Worm (Caenorhabditis elegans) whole organism, L1 larva: Measurements from ENCODE around the gene dyla-1.

ENCODE experiments used
- C04F5.9 ChIP-seq: sonication (generic microtip); optimal IDR thresholded peaks from 2 replicates; lab custom pipeline; 2016; ENCODE audit warnings: missing genetic modification characterization, missing compliant biosample characterization
- C16A3.4 ChIP-seq: fragments of 150-350 bp; optimal IDR thresholded peaks from 2 replicates; lab custom pipeline; 2014; ENCODE audit warnings: missing biosample characterization, missing genetic modification characterization
- aha-1 ChIP-seq: fragments of 150-350 bp; optimal IDR thresholded peaks from 2 replicates; lab custom pipeline; 2014; ENCODE audit warnings: missing biosample characterization, missing genetic modification characterization
- alr-1 ChIP-seq: fragments of 200-800 bp; sonication (Bioruptor generic); optimal IDR thresholded peaks from 2 replicates; lab custom pipeline; 2018; ENCODE audit warnings: borderline replicate concordance, mild to moderate bottlenecking, missing genetic modification characterization, missing compliant biosample characterization
- aly-2 ChIP-seq: fragments of 150-350 bp; optimal IDR thresholded peaks from 2 replicates; lab custom pipeline; 2014; ENCODE audit warnings: missing biosample characterization, missing genetic modification characterization
- blmp-1 ChIP-seq: fragments of 150-350 bp; optimal IDR thresholded peaks from 2 replicates; lab custom pipeline; 2014; ENCODE audit warnings: missing biosample characterization, missing genetic modification characterization
- ceh-63 ChIP-seq: fragments of 200-800 bp; sonication (Bioruptor generic); optimal IDR thresholded peaks from 2 replicates; lab custom pipeline; 2018; ENCODE audit warnings: mild to moderate bottlenecking, missing genetic modification characterization, missing compliant biosample characterization
- ceh-82 ChIP-seq, 3 experiments: fragments of 150-350 bp in 1 of 3; sonication (generic microtip) in 2 of 3; optimal IDR thresholded peaks; 2 replicates each; lab custom pipeline; 2014 to 2017; ENCODE audit warnings: missing biosample characterization in 3 of 3, missing genetic modification characterization in 3 of 3
- ces-1 ChIP-seq: fragments of 150-350 bp; optimal IDR thresholded peaks from 2 replicates; lab custom pipeline; 2014; ENCODE audit warnings: missing biosample characterization, missing genetic modification reagents, missing genetic modification characterization
- dsc-1 ChIP-seq: sonication (generic microtip); optimal IDR thresholded peaks from 2 replicates; lab custom pipeline; 2016; ENCODE audit warnings: mild to moderate bottlenecking, missing genetic modification characterization, missing compliant biosample characterization
- efl-1 ChIP-seq, 4 experiments: fragments of 150-350 bp; optimal IDR thresholded peaks in 3 of 4; peaks in 1 of 4; 1 replicate in 1 of 4; 2 replicates in 3 of 4; lab custom pipeline; 2014; ENCODE audit warnings: missing biosample characterization in 2 of 4, missing genetic modification characterization in 2 of 4, missing genetic modification reagents in 2 of 4
- efl-3 ChIP-seq: fragments of 200-800 bp; sonication (Bioruptor generic); optimal IDR thresholded peaks from 2 replicates; lab custom pipeline; 2018; ENCODE audit warnings: mild to moderate bottlenecking, missing genetic modification characterization, missing compliant biosample characterization
- egl-27 ChIP-seq, 2 experiments: fragments of 150-350 bp in 1 of 2; sonication (generic microtip); optimal IDR thresholded peaks; 3 replicates each; lab custom pipeline; 2017 to 2018; ENCODE audit warnings: missing biosample characterization in 2 of 2, missing genetic modification characterization in 2 of 2, missing genetic modification reagents in 2 of 2
- elt-2 ChIP-seq: sonication (generic microtip); optimal IDR thresholded peaks from 2 replicates; lab custom pipeline; 2016; ENCODE audit warnings: missing genetic modification characterization, mild to moderate bottlenecking, inconsistent platforms, missing compliant biosample characterization, missing genetic modification reagents
- elt-3 ChIP-seq, 6 experiments: fragments of 150-350 bp in 1 of 6; sonication (generic microtip); optimal IDR thresholded peaks; 2 replicates each; lab custom pipeline; 2017 to 2018; ENCODE audit warnings: missing biosample characterization in 6 of 6, missing genetic modification characterization in 6 of 6, inconsistent platforms in 1 of 6
- ets-5 ChIP-seq: fragments of 200-800 bp; sonication (Bioruptor generic); IDR thresholded peaks from 2 replicates; pipeline ENCODE4 v1.3.6; 2022; ENCODE audit warnings: missing genetic modification characterization, missing compliant biosample characterization
- fkh-10 ChIP-seq: sonication (generic microtip); optimal IDR thresholded peaks from 2 replicates; lab custom pipeline; 2017; ENCODE audit warnings: missing biosample characterization, missing genetic modification reagents, missing genetic modification characterization
- fkh-8 ChIP-seq: sonication (generic microtip); optimal IDR thresholded peaks from 2 replicates; lab custom pipeline; 2016; ENCODE audit warnings: mild to moderate bottlenecking, missing genetic modification characterization, missing compliant biosample characterization
- grh-1 ChIP-seq: fragments of 200-800 bp; sonication (Bioruptor generic); IDR thresholded peaks from 2 replicates; pipeline ENCODE4 v1.3.6; 2022; ENCODE audit warnings: missing genetic modification reagents, missing genetic modification characterization, missing compliant biosample characterization
- hlh-4 ChIP-seq: sonication (generic microtip); optimal IDR thresholded peaks from 2 replicates; lab custom pipeline; 2016; ENCODE audit warnings: mild to moderate bottlenecking, missing genetic modification characterization, missing compliant biosample characterization
- irx-1 ChIP-seq: sonication (generic microtip); optimal IDR thresholded peaks from 2 replicates; lab custom pipeline; 2016; ENCODE audit warnings: missing genetic modification characterization, missing compliant biosample characterization
- lin-13 ChIP-seq: fragments of 150-350 bp; optimal IDR thresholded peaks from 2 replicates; lab custom pipeline; 2014; ENCODE audit warnings: missing biosample characterization, missing genetic modification reagents, missing genetic modification characterization
- lin-14 ChIP-seq: fragments of 200-800 bp; sonication (Bioruptor generic); optimal IDR thresholded peaks from 2 replicates; lab custom pipeline; 2018; ENCODE audit warnings: mild to moderate bottlenecking, missing genetic modification characterization, moderate library complexity, missing compliant biosample characterization
- lin-15B ChIP-seq: fragments of 150-350 bp; sonication (generic microtip); optimal IDR thresholded peaks from 3 replicates; lab custom pipeline; 2014; ENCODE audit warnings: missing biosample characterization, missing genetic modification characterization
- lin-35 ChIP-seq, 2 experiments: fragments of 150-350 bp; optimal IDR thresholded peaks; 2 replicates each; lab custom pipeline; 2014; ENCODE audit warnings: missing biosample characterization in 2 of 2, missing genetic modification characterization in 2 of 2, missing genetic modification reagents in 2 of 2
- lsy-2 ChIP-seq, 2 experiments: fragments of 150-350 bp; optimal IDR thresholded peaks; 2 replicates each; lab custom pipeline; 2014; ENCODE audit warnings: missing biosample characterization in 2 of 2, missing genetic modification characterization in 2 of 2
- mab-9 ChIP-seq: fragments of 200-800 bp; sonication (Bioruptor generic); IDR thresholded peaks from 2 replicates; pipeline ENCODE4 v1.3.6; 2022; ENCODE audit warnings: missing genetic modification reagents, missing genetic modification characterization, missing compliant biosample characterization
- mef-2 ChIP-seq: fragments of 150-350 bp; optimal IDR thresholded peaks from 2 replicates; lab custom pipeline; 2014; ENCODE audit warnings: missing biosample characterization, missing genetic modification characterization
- mep-1 ChIP-seq: fragments of 150-350 bp; optimal IDR thresholded peaks from 2 replicates; lab custom pipeline; 2014; ENCODE audit warnings: missing biosample characterization, missing genetic modification characterization
- nhr-11 ChIP-seq: fragments of 150-350 bp; optimal IDR thresholded peaks from 2 replicates; lab custom pipeline; 2014; ENCODE audit warnings: missing biosample characterization, missing genetic modification characterization
- nhr-19 ChIP-seq: fragments of 200-800 bp; sonication (Bioruptor generic); conservative IDR thresholded peaks from 2 replicates; pipeline ENCODE4 v1.3.6; 2022; ENCODE audit warnings: missing genetic modification characterization, missing compliant biosample characterization
- nhr-237 ChIP-seq: fragments of 150-350 bp; optimal IDR thresholded peaks from 2 replicates; lab custom pipeline; 2014; ENCODE audit warnings: missing biosample characterization, missing genetic modification characterization
- nhr-28 ChIP-seq: fragments of 150-350 bp; optimal IDR thresholded peaks from 2 replicates; lab custom pipeline; 2014; ENCODE audit warnings: missing biosample characterization, missing genetic modification characterization
- nhr-47 ChIP-seq: sonication (generic microtip); optimal IDR thresholded peaks from 2 replicates; lab custom pipeline; 2016; ENCODE audit warnings: mild to moderate bottlenecking, missing genetic modification characterization, moderate library complexity, missing compliant biosample characterization
- nhr-76 ChIP-seq: sonication (generic microtip); optimal IDR thresholded peaks from 2 replicates; lab custom pipeline; 2017; ENCODE audit warnings: missing biosample characterization, missing genetic modification characterization
- nhr-77 ChIP-seq: fragments of 150-350 bp; optimal IDR thresholded peaks from 2 replicates; lab custom pipeline; 2014; ENCODE audit warnings: missing biosample characterization, missing genetic modification characterization
- nhr-84 ChIP-seq: sonication (generic microtip); optimal IDR thresholded peaks from 2 replicates; lab custom pipeline; 2017; ENCODE audit warnings: missing biosample characterization, missing genetic modification characterization
- nhr-90 ChIP-seq: sonication (generic microtip); optimal IDR thresholded peaks from 2 replicates; lab custom pipeline; 2016; ENCODE audit warnings: mild to moderate bottlenecking, missing genetic modification characterization, missing compliant biosample characterization; ENCODE audit not compliant: poor library complexity
- pag-3 ChIP-seq: sonication (generic microtip); optimal IDR thresholded peaks from 2 replicates; lab custom pipeline; 2017; ENCODE audit warnings: missing genetic modification characterization, mild to moderate bottlenecking, missing compliant biosample characterization, antibody characterized with exemption, borderline replicate concordance; ENCODE audit not compliant: insufficient read depth
- pax-3 ChIP-seq: fragments of 200-800 bp; sonication (Bioruptor generic); optimal IDR thresholded peaks from 2 replicates; lab custom pipeline; 2018; ENCODE audit warnings: mild to moderate bottlenecking, missing genetic modification characterization, moderate library complexity, missing compliant biosample characterization
- pqm-1 ChIP-seq: sonication (generic microtip); optimal IDR thresholded peaks from 3 replicates; lab custom pipeline; 2017; ENCODE audit warnings: missing biosample characterization, missing genetic modification characterization
- snu-23 ChIP-seq: sonication (generic microtip); optimal IDR thresholded peaks from 2 replicates; lab custom pipeline; 2016; ENCODE audit warnings: missing genetic modification characterization, missing compliant biosample characterization
- sptf-1 ChIP-seq: fragments of 150-350 bp; optimal IDR thresholded peaks from 2 replicates; lab custom pipeline; 2014; ENCODE audit warnings: missing biosample characterization, missing genetic modification characterization
- tlp-1 ChIP-seq: fragments of 150-350 bp; optimal IDR thresholded peaks from 2 replicates; lab custom pipeline; 2014; ENCODE audit warnings: missing biosample characterization, missing genetic modification characterization
- unc-130 ChIP-seq: fragments of 150-350 bp; optimal IDR thresholded peaks from 2 replicates; lab custom pipeline; 2017; ENCODE audit warnings: missing biosample characterization, missing genetic modification characterization, inconsistent platforms
- unc-30 ChIP-seq: sonication (generic microtip); optimal IDR thresholded peaks from 2 replicates; lab custom pipeline; 2017; ENCODE audit warnings: missing biosample characterization, missing genetic modification characterization
- unc-62 ChIP-seq: fragments of 150-350 bp; optimal IDR thresholded peaks from 2 replicates; lab custom pipeline; 2014; ENCODE audit warnings: missing biosample characterization, missing genetic modification reagents, missing genetic modification characterization
- unc-86 ChIP-seq: sonication (generic microtip); optimal IDR thresholded peaks from 2 replicates; lab custom pipeline; 2016; ENCODE audit warnings: missing genetic modification characterization, missing compliant biosample characterization
- unc-98 ChIP-seq: fragments of 200-800 bp; sonication (Bioruptor generic); IDR thresholded peaks from 2 replicates; pipeline ENCODE4 v1.3.6; 2022; ENCODE audit warnings: missing genetic modification characterization, missing compliant biosample characterization

dyla-1 gene

ce11 chrX:16840738-16841137 lies at the start of gene dyla-1:
Gene dyla-1, plus strand, starts transcription at chrX:16841038.
- no peak for TF ChIP-seq ceh-63 (GFP tag; lab: Kevin White, UChicago)
- TF ChIP-seq sptf-1 = no peak
- no peak for TF ChIP-seq nhr-77 (tag; lab: Kevin White, UChicago)
- no peak for TF ChIP-seq mef-2 (tag; lab: Kevin White, UChicago)
- TF ChIP-seq blmp-1 (tag; lab: Kevin White, UChicago) = no peak
- no peak for TF ChIP-seq pax-3 (tag; lab: Kevin White, UChicago)
- TF ChIP-seq ets-5 (GFP tag; lab: Robert Waterston, UW) = no peak
- no peak for TF ChIP-seq lin-14
- TF ChIP-seq unc-86 (tag; lab: Kevin White, UChicago) = no peak
- TF ChIP-seq snu-23 = no peak
- no peak for TF ChIP-seq nhr-237
- TF ChIP-seq elt-2 = no peak
- TF ChIP-seq nhr-19 (GFP tag; lab: Robert Waterston, UW) = no peak
- no peak for TF ChIP-seq pqm-1 (tag; lab: Kevin White, UChicago)
- TF ChIP-seq nhr-84 = no peak
- no peak for TF ChIP-seq unc-30 (tag; lab: Kevin White, UChicago)
- no peak for TF ChIP-seq mab-9 (GFP tag; lab: Robert Waterston, UW)
- no peak for TF ChIP-seq irx-1 (tag; lab: Kevin White, UChicago)
- TF ChIP-seq nhr-76 (tag; lab: Kevin White, UChicago) = no peak
- TF ChIP-seq, all 84 proteins: peak for 0

- no peak for TF ChIP-seq snu-23
- no peak for TF ChIP-seq mep-1 (tag; lab: Kevin White, UChicago)
- TF ChIP-seq efl-1 (optimal IDR thresholded peaks at IDR 0.05; lab: Kevin White, UChicago) = no peak
- peak in 1 of 2 experiments; percentile 75 for TF ChIP-seq efl-1 (GFP tag; optimal IDR thresholded peaks at IDR 0.05 in 1 of 2; lab: Kevin White, UChicago)
- no peak for TF ChIP-seq lsy-2 (tag; optimal IDR thresholded peaks at IDR 0.05; lab: Kevin White, UChicago)
- TF ChIP-seq nhr-28 = no peak
- TF ChIP-seq ceh-63 (GFP tag; lab: Kevin White, UChicago) = no peak
- no peak for TF ChIP-seq C04F5.9 (tag; lab: Kevin White, UChicago)
Observed at ce11 chrX:16792700-16793176, 48.1 kb upstream of the dyla-1 start, which contains the start of gene got-1.2. Gene got-1.2, minus strand, starts transcription at chrX:16793126.

ce11 chrX:16793470-16793869 lies 47.4 kb upstream of the dyla-1 start:
- TF ChIP-seq unc-98 (GFP tag; lab: Robert Waterston, UW) (no peak), C16A3.4 (tag; lab: Kevin White, UChicago) (no peak), nhr-76 (tag; lab: Kevin White, UChicago) (no peak), tlp-1 (no peak), unc-62 (GFP tag; lab: Kevin White, UChicago) (no peak), pag-3 (tag; lab: Kevin White, UChicago) (no peak), egl-27 (tag; optimal IDR thresholded peaks at IDR 0.05; lab: Kevin White, UChicago) (no peak), elt-3 (tag; optimal IDR thresholded peaks at IDR 0.05; lab: Kevin White, UChicago) (peak in 1 of 6 experiments; percentile 46), dsc-1 (tag; lab: Kevin White, UChicago) (no peak), ets-5 (GFP tag; lab: Robert Waterston, UW) (no peak), irx-1 (tag; lab: Kevin White, UChicago) (no peak), fkh-10 (GFP tag; lab: Kevin White, UChicago) (no peak), ces-1 (GFP tag; lab: Kevin White, UChicago) (no peak), nhr-90 (tag; lab: Kevin White, UChicago) (no peak), lin-13 (GFP tag; lab: Kevin White, UChicago) (no peak), ceh-82 (tag; optimal IDR thresholded peaks at IDR 0.05; lab: Kevin White, UChicago) (no peak), fkh-8 (tag; lab: Kevin White, UChicago) (peak; percentile 35), efl-3 (GFP tag; lab: Kevin White, UChicago) (no peak), grh-1 (no peak), aha-1 (no peak), nhr-11 (tag; lab: Kevin White, UChicago) (no peak), aly-2 (tag; lab: Kevin White, UChicago) (no peak), alr-1 (tag; lab: Kevin White, UChicago) (no peak), nhr-47 (tag; lab: Kevin White, UChicago) (peak; percentile 38), lin-15B (tag; lab: Kevin White, UChicago) (no peak), lin-35 (GFP tag; optimal IDR thresholded peaks at IDR 0.05; lab: Kevin White, UChicago) (peak in 1 of 2 experiments; percentile 55), hlh-4 (tag; lab: Kevin White, UChicago) (no peak), nhr-19 (GFP tag; lab: Robert Waterston, UW) (peak; percentile 23; the same call in 1 of the 2 replicates), nhr-237 (no peak), unc-130 (tag; lab: Kevin White, UChicago) (peak; percentile 34)
